In the genomic region with DNA sequence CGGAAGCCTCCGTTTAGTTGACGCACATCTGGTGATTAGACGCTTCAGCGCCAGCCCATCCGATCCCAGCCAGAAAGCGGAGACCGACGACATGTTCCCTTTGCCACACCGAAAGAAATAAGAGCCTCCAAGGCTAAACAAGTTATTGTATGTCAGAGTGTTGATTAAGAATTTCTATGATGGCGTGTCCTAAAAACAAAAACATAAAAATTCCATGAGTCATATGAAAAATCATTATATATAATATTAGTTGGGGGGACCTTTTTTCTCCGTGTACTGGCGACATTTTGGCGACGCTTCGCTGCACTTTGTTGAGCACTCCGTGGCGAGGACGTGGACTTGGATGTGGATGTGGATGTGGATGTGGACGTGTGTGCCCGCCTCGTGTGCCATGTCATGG, we compare ENCODE assay signal across 4 fruit fly cellular contexts.
A peak's percentile ranks its signal among the peaks of the same experiment; 100 is the strongest.
TF ChIP-seq lines count a peak whose summit lies in the region.

No protein-coding gene starts in this region.

- no peak for TF ChIP-seq CTCF in whole organism, embryonic (GFP tag; optimal IDR thresholded peaks at IDR 0.05; lab: Kevin White, UChicago)

TF ChIP-seq in whole organism, embryonic, 481 proteins besides CTCF, POLR2A, EP300 and RAD21 (continues in another document):
- TF ChIP-seq CG7928 (GFP tag; optimal IDR thresholded peaks at IDR 0.05; lab: Kevin White, UChicago): no peak
- TF ChIP-seq her (GFP tag; optimal IDR thresholded peaks at IDR 0.05; lab: Kevin White, UChicago): no peak
- no peak for TF ChIP-seq CG4854 (GFP tag; optimal IDR thresholded peaks at IDR 0.05; lab: Kevin White, UChicago)
- no peak for TF ChIP-seq Bteb2 (GFP tag; optimal IDR thresholded peaks at IDR 0.05; lab: Kevin White, UChicago)
- no peak for TF ChIP-seq CG17359 (tag; optimal IDR thresholded peaks at IDR 0.05; lab: Kevin White, UChicago)
- TF ChIP-seq CG4404 (GFP tag; IDR thresholded peaks at IDR 0.05; lab: Robert Waterston, UW): 0 out of 2 replicates have a peak, but pooled peaks have one; percentile 37
- TF ChIP-seq Six4 (GFP tag; optimal IDR thresholded peaks at IDR 0.05; lab: Kevin White, UChicago): no peak
- no peak for TF ChIP-seq ato (GFP tag; IDR thresholded peaks at IDR 0.05; lab: Robert Waterston, UW; ENCODE audit: partially characterized antibody)
- TF ChIP-seq CG2889 (GFP tag; IDR thresholded peaks at IDR 0.05; lab: Robert Waterston, UW): no peak
- no peak for TF ChIP-seq CG3847 (GFP tag; IDR thresholded peaks at IDR 0.05; lab: Robert Waterston, UW)
- TF ChIP-seq CG1792 (GFP tag; optimal IDR thresholded peaks at IDR 0.05; lab: Kevin White, UChicago): no peak
- TF ChIP-seq CG11695 (GFP tag; IDR thresholded peaks at IDR 0.05; lab: Robert Waterston, UW): no peak
- peak; percentile 7 for TF ChIP-seq CoRest (tag; optimal IDR thresholded peaks at IDR 0.05; lab: Kevin White, UChicago)
- no peak for TF ChIP-seq bab2 (GFP tag; optimal IDR thresholded peaks at IDR 0.05; lab: Kevin White, UChicago)
- TF ChIP-seq CG10462 (GFP tag; optimal IDR thresholded peaks at IDR 0.05; lab: Kevin White, UChicago): no peak
- no peak for TF ChIP-seq Dll (GFP tag; IDR thresholded peaks at IDR 0.05; lab: Robert Waterston, UW; ENCODE audit: partially characterized antibody)
- TF ChIP-seq Pdp1 (GFP tag; optimal IDR thresholded peaks at IDR 0.05; lab: Kevin White, UChicago): no peak
- TF ChIP-seq tll (GFP tag; optimal IDR thresholded peaks at IDR 0.05; lab: Kevin White, UChicago): no peak
- no peak for TF ChIP-seq CG10274 (GFP tag; optimal IDR thresholded peaks at IDR 0.05; lab: Kevin White, UChicago)
- peak; percentile 26 for TF ChIP-seq PHDP (tag; optimal IDR thresholded peaks at IDR 0.05; lab: Kevin White, UChicago)
- TF ChIP-seq CG15696 (tag; optimal IDR thresholded peaks at IDR 0.05; lab: Kevin White, UChicago): peak; percentile 12
- no peak for TF ChIP-seq CG3163 (GFP tag; optimal IDR thresholded peaks at IDR 0.05; lab: Kevin White, UChicago)

TF ChIP-seq in whole organism, prepupa, 60 proteins besides CTCF, POLR2A, EP300 and RAD21 (continues in another document):
- TF ChIP-seq Blimp-1 (GFP tag; optimal IDR thresholded peaks at IDR 0.05; lab: Kevin White, UChicago) (no peak), CG10631 (GFP tag; optimal IDR thresholded peaks at IDR 0.05; lab: Kevin White, UChicago) (no peak), Eip93F (GFP tag; optimal IDR thresholded peaks at IDR 0.05; lab: Kevin White, UChicago) (no peak), fd59A (GFP tag; optimal IDR thresholded peaks at IDR 0.05; lab: Kevin White, UChicago) (peak; percentile 27), Eip78C (GFP tag; lab: Kevin White, UChicago) (peak; percentile 86), cyc (GFP tag; optimal IDR thresholded peaks at IDR 0.05; lab: Kevin White, UChicago) (peak; percentile 24), fd85E (GFP tag; optimal IDR thresholded peaks at IDR 0.05; lab: Kevin White, UChicago) (no peak), acj6 (GFP tag; optimal IDR thresholded peaks at IDR 0.05; lab: Kevin White, UChicago) (no peak), CG8632 (GFP tag; optimal IDR thresholded peaks at IDR 0.05; lab: Kevin White, UChicago) (peak; percentile 42), CG3032 (tag; optimal IDR thresholded peaks at IDR 0.05; lab: Kevin White, UChicago) (peak; percentile 33), CG6792 (GFP tag; optimal IDR thresholded peaks at IDR 0.05; lab: Kevin White, UChicago) (peak; percentile 37), Met (GFP tag; optimal IDR thresholded peaks at IDR 0.05; lab: Kevin White, UChicago) (no peak), CG6854 (GFP tag; optimal IDR thresholded peaks at IDR 0.05; lab: Kevin White, UChicago) (no peak), CG11762 (GFP tag; optimal IDR thresholded peaks at IDR 0.05; lab: Kevin White, UChicago; ENCODE audit: insufficient read depth) (peak; percentile 37), Smox (GFP tag; optimal IDR thresholded peaks at IDR 0.05; lab: Kevin White, UChicago) (no peak), lz (GFP tag; optimal IDR thresholded peaks at IDR 0.05; lab: Kevin White, UChicago) (peak; percentile 43), CG6808 (GFP tag; optimal IDR thresholded peaks at IDR 0.05; lab: Kevin White, UChicago) (no peak), dac (GFP tag; optimal IDR thresholded peaks at IDR 0.05; lab: Kevin White, UChicago) (peak; percentile 42), Eip75B (GFP tag; optimal IDR thresholded peaks at IDR 0.05; lab: Kevin White, UChicago) (peak; percentile 41), Sox102F (GFP tag; optimal IDR thresholded peaks at IDR 0.05; lab: Kevin White, UChicago) (peak; percentile 39), Hr39 (GFP tag; optimal IDR thresholded peaks at IDR 0.05; lab: Kevin White, UChicago) (peak; percentile 48), Sox14 (GFP tag; optimal IDR thresholded peaks at IDR 0.05; lab: Kevin White, UChicago) (peak; percentile 60), topi (GFP tag; optimal IDR thresholded peaks at IDR 0.05; lab: Kevin White, UChicago) (peak; percentile 54)

TF ChIP-seq in whole organism, pupa, 21 proteins besides CTCF, POLR2A, EP300 and RAD21:
- peak; percentile 39 for TF ChIP-seq CG34367 (tag; optimal IDR thresholded peaks at IDR 0.05; lab: Kevin White, UChicago)
- no peak for TF ChIP-seq gl (tag; optimal IDR thresholded peaks at IDR 0.05; lab: Kevin White, UChicago)
- TF ChIP-seq Pif1B (GFP tag; optimal IDR thresholded peaks at IDR 0.05; lab: Kevin White, UChicago): peak; percentile 44
- peak; percentile 12 for TF ChIP-seq Snoo (tag; optimal IDR thresholded peaks at IDR 0.05; lab: Kevin White, UChicago)
- TF ChIP-seq CG12605 (GFP tag; IDR thresholded peaks at IDR 0.05; lab: Robert Waterston, UW): peak; percentile 54; the same call in 1 of the 2 replicates
- no peak for TF ChIP-seq D1 (tag; optimal IDR thresholded peaks at IDR 0.05; lab: Kevin White, UChicago)
- no peak for TF ChIP-seq CG10348 (GFP tag; IDR thresholded peaks at IDR 0.05; lab: Robert Waterston, UW)
- TF ChIP-seq CG8301 (tag; optimal IDR thresholded peaks at IDR 0.05; lab: Kevin White, UChicago): peak; percentile 67
- peak; percentile 57 for TF ChIP-seq CG9948 (tag; optimal IDR thresholded peaks at IDR 0.05; lab: Kevin White, UChicago)
- peak; percentile 74; the same call in 2 of the 3 replicates for TF ChIP-seq fd96Ca (GFP tag; IDR thresholded peaks at IDR 0.05; lab: Robert Waterston, UW)
- no peak for TF ChIP-seq EcR (GFP tag; optimal IDR thresholded peaks at IDR 0.05; lab: Kevin White, UChicago)
- TF ChIP-seq rn (GFP tag; IDR thresholded peaks at IDR 0.05; lab: Robert Waterston, UW): no peak
- TF ChIP-seq CG32121 (GFP tag; IDR thresholded peaks at IDR 0.05; lab: Robert Waterston, UW): peak; percentile 69
- peak; percentile 81 for TF ChIP-seq CG14655 (GFP tag; optimal IDR thresholded peaks at IDR 0.05; lab: Kevin White, UChicago)
- TF ChIP-seq CG13204 (GFP tag; optimal IDR thresholded peaks at IDR 0.05; lab: Kevin White, UChicago): no peak
- TF ChIP-seq Pif1A (GFP tag; optimal IDR thresholded peaks at IDR 0.05; lab: Kevin White, UChicago): peak; percentile 69
- TF ChIP-seq CG8159 (tag; optimal IDR thresholded peaks at IDR 0.05; lab: Kevin White, UChicago): no peak
- peak; percentile 86 for TF ChIP-seq CG4496 (GFP tag; IDR thresholded peaks at IDR 0.05; lab: Robert Waterston, UW)
- TF ChIP-seq CG15710 (tag; optimal IDR thresholded peaks at IDR 0.05; lab: Kevin White, UChicago): peak; percentile 52
- peak; percentile 80 for TF ChIP-seq Ets98B (GFP tag; IDR thresholded peaks at IDR 0.05; lab: Robert Waterston, UW)
- peak; percentile 59 for TF ChIP-seq CG17806 (tag; optimal IDR thresholded peaks at IDR 0.05; lab: Kevin White, UChicago)

TF ChIP-seq in whole organism, wandering third instar larva, 38 proteins besides CTCF, POLR2A, EP300 and RAD21 (continues in another document):
- TF ChIP-seq HLH106 (tag; optimal IDR thresholded peaks at IDR 0.05; lab: Kevin White, UChicago): peak; percentile 16
- no peak for TF ChIP-seq psq (GFP tag; optimal IDR thresholded peaks at IDR 0.05; lab: Kevin White, UChicago)
- TF ChIP-seq foxo (GFP tag; optimal IDR thresholded peaks at IDR 0.05; lab: Kevin White, UChicago): peak in 1 of 2 experiments; percentile 40
- no peak for TF ChIP-seq fru (GFP tag; optimal IDR thresholded peaks at IDR 0.05; lab: Kevin White, UChicago)
- no peak for TF ChIP-seq sage (GFP tag; optimal IDR thresholded peaks at IDR 0.05; lab: Kevin White, UChicago)
- TF ChIP-seq pan (optimal IDR thresholded peaks at IDR 0.05; lab: Kevin White, UChicago): no peak
- TF ChIP-seq Jra (GFP tag; optimal IDR thresholded peaks at IDR 0.05; lab: Kevin White, UChicago): no peak
- TF ChIP-seq dmrt93B (GFP tag; optimal IDR thresholded peaks at IDR 0.05; lab: Kevin White, UChicago): no peak
- no peak for TF ChIP-seq Hr83 (GFP tag; optimal IDR thresholded peaks at IDR 0.05; lab: Kevin White, UChicago; ENCODE audit: poor library complexity, severe bottlenecking)
- peak; percentile 21 for TF ChIP-seq ey (GFP tag; optimal IDR thresholded peaks at IDR 0.05; lab: Kevin White, UChicago)
- peak; percentile 49 for TF ChIP-seq h (GFP tag; optimal IDR thresholded peaks at IDR 0.05; lab: Kevin White, UChicago)
- no peak for TF ChIP-seq usp (GFP tag; optimal IDR thresholded peaks at IDR 0.05; lab: Kevin White, UChicago)
- no peak for TF ChIP-seq Rel (GFP tag; optimal IDR thresholded peaks at IDR 0.05; lab: Kevin White, UChicago)
- TF ChIP-seq Rel (tag; optimal IDR thresholded peaks at IDR 0.05; lab: Kevin White, UChicago): no peak
- TF ChIP-seq Myc (optimal IDR thresholded peaks at IDR 0.05; lab: Kevin White, UChicago): no peak
- no peak for TF ChIP-seq jim (GFP tag; optimal IDR thresholded peaks at IDR 0.05; lab: Kevin White, UChicago)
- no peak for TF ChIP-seq Hnf4 (GFP tag; optimal IDR thresholded peaks at IDR 0.05; lab: Kevin White, UChicago)
- TF ChIP-seq CG9705 (GFP tag; optimal IDR thresholded peaks at IDR 0.05; lab: Kevin White, UChicago): no peak
- TF ChIP-seq Abd-B (GFP tag; optimal IDR thresholded peaks at IDR 0.05; lab: Kevin White, UChicago): no peak
- peak; percentile 41 for TF ChIP-seq rgr (GFP tag; optimal IDR thresholded peaks at IDR 0.05; lab: Kevin White, UChicago)
- TF ChIP-seq br (GFP tag; optimal IDR thresholded peaks at IDR 0.05; lab: Kevin White, UChicago): peak; percentile 20
- TF ChIP-seq sv (GFP tag; optimal IDR thresholded peaks at IDR 0.05; lab: Kevin White, UChicago): peak; percentile 30
- TF ChIP-seq brk (GFP tag; optimal IDR thresholded peaks at IDR 0.05; lab: Kevin White, UChicago): no peak
- TF ChIP-seq N (GFP tag; optimal IDR thresholded peaks at IDR 0.05; lab: Kevin White, UChicago): no peak
- no peak for TF ChIP-seq Dif (GFP tag; optimal IDR thresholded peaks at IDR 0.05; lab: Kevin White, UChicago; ENCODE audit: partially characterized antibody)
- TF ChIP-seq lola (GFP tag; optimal IDR thresholded peaks at IDR 0.05; lab: Kevin White, UChicago): no peak
- no peak for TF ChIP-seq woc (GFP tag; optimal IDR thresholded peaks at IDR 0.05; lab: Kevin White, UChicago)
- TF ChIP-seq tai (GFP tag; optimal IDR thresholded peaks at IDR 0.05; lab: Kevin White, UChicago): no peak
- TF ChIP-seq Dfd (GFP tag; optimal IDR thresholded peaks at IDR 0.05; lab: Kevin White, UChicago): no peak
- no peak for TF ChIP-seq Mio (GFP tag; optimal IDR thresholded peaks at IDR 0.05; lab: Kevin White, UChicago)
- no peak for TF ChIP-seq CG32264 (GFP tag; optimal IDR thresholded peaks at IDR 0.05; lab: Kevin White, UChicago)
